Worm (Caenorhabditis elegans) whole organism, midembryonic: ENCODE measurements around the gene ZK666.1.

Source experiments
- T22C8.4 ChIP-seq: fragments of 200-800 bp; sonication (Bioruptor generic); IDR thresholded peaks from 2 replicates; pipeline ENCODE4 v1.3.6; 2022; ENCODE audit warnings: missing genetic modification characterization, missing compliant biosample characterization
- cog-1 ChIP-seq: sonication (generic microtip); optimal IDR thresholded peaks from 2 replicates; lab custom pipeline; 2016; ENCODE audit warnings: missing genetic modification characterization, missing compliant biosample characterization
- flt-1 ChIP-seq: fragments of 200-800 bp; sonication (Bioruptor generic); IDR thresholded peaks from 2 replicates; pipeline ENCODE4 v1.3.6; 2022; ENCODE audit warnings: missing genetic modification characterization, missing compliant biosample characterization
- klf-2 ChIP-seq: fragments of 200-800 bp; sonication (Bioruptor generic); conservative IDR thresholded peaks from 2 replicates; pipeline ENCODE4 v1.3.6; 2022; ENCODE audit warnings: missing genetic modification reagents, missing genetic modification characterization, missing compliant biosample characterization
- med-1 ChIP-seq: sonication (generic microtip); optimal IDR thresholded peaks from 2 replicates; lab custom pipeline; 2017; ENCODE audit warnings: missing genetic modification characterization, mild to moderate bottlenecking, missing compliant biosample characterization, antibody characterized with exemption, missing genetic modification reagents; ENCODE audit not compliant: insufficient read depth
- ref-1 ChIP-seq: fragments of 200-800 bp; sonication (Bioruptor generic); conservative IDR thresholded peaks from 2 replicates; pipeline ENCODE4 v1.3.6; 2022; ENCODE audit warnings: missing genetic modification reagents, missing genetic modification characterization, missing compliant biosample characterization
- tab-1 ChIP-seq: fragments of 200-800 bp; sonication (Bioruptor generic); IDR thresholded peaks from 2 replicates; pipeline ENCODE4 v1.3.6; 2022; ENCODE audit warnings: missing genetic modification characterization, missing compliant biosample characterization
- ztf-23 ChIP-seq: fragments of 200-800 bp; sonication (Bioruptor generic); IDR thresholded peaks from 2 replicates; pipeline ENCODE4 v1.3.6; 2022; ENCODE audit warnings: missing genetic modification reagents, missing genetic modification characterization, missing compliant biosample characterization
- ztf-29 ChIP-seq: fragments of 200-800 bp; sonication (Bioruptor generic); IDR thresholded peaks from 2 replicates; pipeline ENCODE4 v1.3.6; 2022; ENCODE audit warnings: missing genetic modification reagents, missing genetic modification characterization, missing compliant biosample characterization

ZK666.1 gene

ce11 chrII:10485640-10486039 lies 14.5 kb upstream of the ZK666.1 start:
- TF ChIP-seq tab-1 (GFP tag; lab: Robert Waterston, UW) (no peak), cog-1 (tag; lab: Kevin White, UChicago) (no peak), ztf-29 (GFP tag; lab: Robert Waterston, UW) (no peak), klf-2 (no peak), T22C8.4 (GFP tag; lab: Robert Waterston, UW) (no peak), flt-1 (GFP tag; lab: Robert Waterston, UW) (no peak), ref-1 (GFP tag; lab: Robert Waterston, UW) (no peak), ztf-23 (GFP tag; lab: Robert Waterston, UW) (no peak), med-1 (GFP tag; lab: Kevin White, UChicago) (no peak)

ce11 chrII:10483860-10484259 lies 12.7 kb upstream of the ZK666.1 start:
- no peak for TF ChIP-seq ztf-23 (GFP tag; lab: Robert Waterston, UW)
- TF ChIP-seq T22C8.4 (GFP tag; lab: Robert Waterston, UW), result no peak
- no peak for TF ChIP-seq klf-2
- TF ChIP-seq med-1 (GFP tag; lab: Kevin White, UChicago), result no peak
- no peak for TF ChIP-seq ref-1 (GFP tag; lab: Robert Waterston, UW)
- TF ChIP-seq tab-1 (GFP tag; lab: Robert Waterston, UW), result no peak
- no peak for TF ChIP-seq cog-1 (tag; lab: Kevin White, UChicago)
- no peak for TF ChIP-seq flt-1 (GFP tag; lab: Robert Waterston, UW)
- TF ChIP-seq ztf-29 (GFP tag; lab: Robert Waterston, UW), result no peak

DNA sequence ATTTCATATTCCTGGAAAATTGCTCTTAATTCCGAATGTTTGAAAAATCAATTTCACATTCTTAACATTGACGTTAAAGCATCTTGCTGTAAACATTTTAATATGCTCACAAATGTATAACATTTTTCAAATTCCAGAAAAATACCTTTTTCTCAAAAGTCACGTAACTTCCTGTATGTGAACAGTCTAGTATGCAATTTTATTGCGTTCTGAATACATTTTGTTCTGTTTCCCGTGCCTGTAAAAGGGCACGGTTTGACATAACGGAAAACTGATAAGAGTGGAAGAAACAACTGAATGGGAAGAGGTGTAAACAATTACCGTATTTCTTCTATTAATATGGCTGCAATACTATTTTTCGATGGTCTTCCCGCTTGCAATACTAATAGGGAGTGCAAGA lies 11.8 kb upstream of the ZK666.1 start:
- no peak for TF ChIP-seq flt-1 (GFP tag; lab: Robert Waterston, UW)
- no peak for TF ChIP-seq ref-1 (GFP tag; lab: Robert Waterston, UW)
- no peak for TF ChIP-seq med-1 (GFP tag; lab: Kevin White, UChicago)
- no peak for TF ChIP-seq ztf-29 (GFP tag; lab: Robert Waterston, UW)
- TF ChIP-seq cog-1 (tag; lab: Kevin White, UChicago), result no peak
- no peak for TF ChIP-seq tab-1 (GFP tag; lab: Robert Waterston, UW)
- TF ChIP-seq klf-2, result no peak
- TF ChIP-seq T22C8.4 (GFP tag; lab: Robert Waterston, UW), result no peak
- TF ChIP-seq ztf-23 (GFP tag; lab: Robert Waterston, UW), result no peak

- TF ChIP-seq ztf-23 (GFP tag; lab: Robert Waterston, UW), result no peak
- no peak for TF ChIP-seq flt-1 (GFP tag; lab: Robert Waterston, UW)
These were observed 10.8 kb upstream of the ZK666.1 start, which contains the start of the genes clec-60 and ZK666.11 for ce11 chrII:10481824-10482556. Gene clec-60 (minus strand): TSS chrII:10481874. Gene ZK666.11 (plus strand): TSS chrII:10482522.

ce11 chrII:10480043-10480442 lies 8.9 kb upstream of the ZK666.1 start:
- TF ChIP-seq ztf-29 (GFP tag; lab: Robert Waterston, UW) (no peak), flt-1 (GFP tag; lab: Robert Waterston, UW) (no peak), cog-1 (tag; lab: Kevin White, UChicago) (no peak), ztf-23 (GFP tag; lab: Robert Waterston, UW) (no peak), med-1 (GFP tag; lab: Kevin White, UChicago) (no peak), tab-1 (GFP tag; lab: Robert Waterston, UW) (no peak), klf-2 (no peak), T22C8.4 (GFP tag; lab: Robert Waterston, UW) (no peak), ref-1 (GFP tag; lab: Robert Waterston, UW) (no peak)

- no peak for TF ChIP-seq T22C8.4 (GFP tag; lab: Robert Waterston, UW)
- TF ChIP-seq ref-1 (GFP tag; lab: Robert Waterston, UW), result no peak
- no peak for TF ChIP-seq flt-1 (GFP tag; lab: Robert Waterston, UW)
- no peak for TF ChIP-seq klf-2
- TF ChIP-seq tab-1 (GFP tag; lab: Robert Waterston, UW), result no peak
- TF ChIP-seq cog-1 (tag; lab: Kevin White, UChicago), result no peak
- no peak for TF ChIP-seq med-1 (GFP tag; lab: Kevin White, UChicago)
- no peak for TF ChIP-seq ztf-23 (GFP tag; lab: Robert Waterston, UW)
- TF ChIP-seq ztf-29 (GFP tag; lab: Robert Waterston, UW), result no peak
These were observed 8.2 kb upstream of the ZK666.1 start, which contains the start of gene clec-59 for ce11 chrII:10479348-10479747. Gene clec-59 (minus strand): TSS chrII:10479448.

- TF ChIP-seq klf-2, result no peak
- TF ChIP-seq med-1 (GFP tag; lab: Kevin White, UChicago), result no peak
- no peak for TF ChIP-seq flt-1 (GFP tag; lab: Robert Waterston, UW)
- no peak for TF ChIP-seq tab-1 (GFP tag; lab: Robert Waterston, UW)
- TF ChIP-seq cog-1 (tag; lab: Kevin White, UChicago), result no peak
- no peak for TF ChIP-seq ztf-23 (GFP tag; lab: Robert Waterston, UW)
- TF ChIP-seq T22C8.4 (GFP tag; lab: Robert Waterston, UW), result no peak
- no peak for TF ChIP-seq ref-1 (GFP tag; lab: Robert Waterston, UW)
- no peak for TF ChIP-seq ztf-29 (GFP tag; lab: Robert Waterston, UW)
These were observed 5.8 kb upstream of the ZK666.1 start, which contains the start of gene ZK666.4 for ce11 chrII:10476959-10477358. Gene ZK666.4 (plus strand): TSS chrII:10477259.

DNA sequence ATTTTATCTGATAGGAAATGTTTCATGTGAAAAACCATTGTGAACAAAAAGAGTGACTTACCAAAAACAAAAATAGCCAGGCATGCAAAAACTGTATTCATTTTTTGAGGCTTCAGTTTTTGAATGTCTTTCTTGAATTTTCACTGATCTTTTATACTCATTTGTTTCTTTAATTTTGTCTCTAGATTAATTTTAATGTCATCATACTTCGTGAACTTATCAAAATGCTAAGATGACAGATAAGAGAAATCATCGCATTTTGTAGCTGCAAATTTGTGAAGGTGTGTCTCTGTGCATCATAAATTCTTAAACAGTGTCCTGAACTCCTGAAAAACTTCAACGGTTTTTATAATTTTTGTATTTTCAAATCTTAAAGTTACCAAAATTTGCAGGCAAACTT lies 4.9 kb upstream of the ZK666.1 start, which contains the start of gene clec-58:
Gene clec-58 (minus strand): TSS at position 101 of the 400 bp plus-strand sequence.
- TF ChIP-seq ref-1 (GFP tag; lab: Robert Waterston, UW) (no peak), T22C8.4 (GFP tag; lab: Robert Waterston, UW) (no peak), ztf-29 (GFP tag; lab: Robert Waterston, UW) (no peak), cog-1 (tag; lab: Kevin White, UChicago) (no peak), klf-2 (no peak), med-1 (GFP tag; lab: Kevin White, UChicago) (no peak), flt-1 (GFP tag; lab: Robert Waterston, UW) (no peak), tab-1 (GFP tag; lab: Robert Waterston, UW) (no peak), ztf-23 (GFP tag; lab: Robert Waterston, UW) (no peak)
